Worm (Caenorhabditis elegans): ENCODE measurements around the gene nsy-7.

The nsy-7 gene

DNA sequence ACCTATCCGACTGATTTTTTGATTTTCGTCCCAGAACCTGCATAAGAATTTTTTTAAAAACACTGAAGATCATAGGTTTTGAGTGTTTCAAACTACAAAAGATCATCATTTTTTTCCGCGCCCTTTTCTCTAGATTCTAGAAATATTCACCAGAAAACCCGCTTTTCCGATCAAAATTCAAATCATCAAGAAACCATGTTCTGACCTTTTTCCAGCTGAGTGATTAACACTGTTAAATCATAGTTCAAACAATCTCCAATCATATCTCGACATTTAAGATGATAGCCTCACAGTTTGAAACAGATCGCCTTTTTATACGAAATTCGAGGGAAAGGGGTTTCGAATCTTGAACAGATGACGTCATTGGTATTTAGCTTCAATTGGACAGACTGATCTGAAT is 42.7 kb downstream of the nsy-7 start:
- TF ChIP-seq nhr-25 (tag; optimal IDR thresholded peaks at IDR 0.05), result no peak
- TF ChIP-seq egl-27 (tag; optimal IDR thresholded peaks at IDR 0.05), result no peak
- TF ChIP-seq fos-1 (tag; optimal IDR thresholded peaks at IDR 0.05), result peak; percentile 47

DNA sequence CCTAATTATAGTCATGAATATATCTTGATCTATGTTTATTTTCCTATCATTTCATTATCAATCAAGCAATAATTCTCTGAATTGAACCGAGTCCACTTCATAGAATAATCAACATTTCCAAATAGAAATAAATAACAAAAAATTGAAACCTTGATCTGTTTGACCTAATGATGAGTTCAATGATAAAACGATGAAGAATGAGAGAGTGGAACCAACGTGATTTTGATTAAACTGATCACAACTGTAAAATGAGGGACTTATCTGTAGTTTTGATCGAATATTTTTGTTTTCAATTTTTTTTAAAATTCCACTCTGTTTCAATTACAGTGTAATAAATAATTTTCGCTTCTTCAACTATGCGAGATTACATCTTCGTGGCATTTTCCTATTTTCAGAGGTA is 43.6 kb downstream of the nsy-7 start:
- TF ChIP-seq nhr-25 (tag; optimal IDR thresholded peaks at IDR 0.05), result peak; percentile 68
- no peak for TF ChIP-seq crh-2 (tag; optimal IDR thresholded peaks at IDR 0.05)
- no peak for TF ChIP-seq nhr-77 (tag; optimal IDR thresholded peaks at IDR 0.05)
- no peak for TF ChIP-seq mbf-1 (tag; optimal IDR thresholded peaks at IDR 0.05)
- TF ChIP-seq blmp-1 (tag; optimal IDR thresholded peaks at IDR 0.05; ENCODE audit: insufficient read depth), result peak; percentile 16
- TF ChIP-seq nhr-21 (tag; optimal IDR thresholded peaks at IDR 0.05), result peak; percentile 13
- TF ChIP-seq skn-1 (tag; optimal IDR thresholded peaks at IDR 0.05), result no peak
- TF ChIP-seq fos-1 (tag; optimal IDR thresholded peaks at IDR 0.05), result no peak
- TF ChIP-seq sma-9 (GFP tag; optimal IDR thresholded peaks at IDR 0.05), result peak; percentile 66
- no peak for TF ChIP-seq sma-9 (tag; optimal IDR thresholded peaks at IDR 0.05)

DNA sequence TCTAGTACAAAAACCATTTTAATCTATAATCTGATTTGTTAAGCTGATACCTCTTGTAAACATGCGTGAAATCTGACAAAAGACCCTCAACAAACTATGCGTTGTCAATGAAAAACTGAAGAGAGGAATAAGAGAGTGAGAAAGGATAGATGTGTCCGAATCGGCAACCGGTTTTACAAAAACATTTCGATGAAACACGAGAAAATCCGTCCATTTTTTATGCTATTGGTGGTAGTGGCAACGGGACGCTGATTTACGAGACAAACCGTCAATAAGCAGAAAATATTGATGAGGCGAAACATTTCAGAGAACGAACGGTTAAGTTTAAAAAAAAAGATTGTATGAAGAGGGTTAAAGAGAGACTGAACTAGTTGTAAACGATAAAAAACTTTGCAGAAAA is 44.4 kb downstream of the nsy-7 start:
- TF ChIP-seq nhr-12 (tag; optimal IDR thresholded peaks at IDR 0.05), result no peak
- TF ChIP-seq ceh-82 (tag; optimal IDR thresholded peaks at IDR 0.05), result no peak
- TF ChIP-seq blmp-1 (tag; optimal IDR thresholded peaks at IDR 0.05; ENCODE audit: insufficient read depth), result no peak
- TF ChIP-seq Y55F3AM.14 (GFP tag; optimal IDR thresholded peaks at IDR 0.05), result no peak
- TF ChIP-seq skn-1 (tag; optimal IDR thresholded peaks at IDR 0.05), result no peak
- TF ChIP-seq mab-5 (tag; optimal IDR thresholded peaks at IDR 0.05), result no peak
- TF ChIP-seq unc-39 (tag; optimal IDR thresholded peaks at IDR 0.05), result no peak
- no peak for TF ChIP-seq elt-3 (tag; optimal IDR thresholded peaks at IDR 0.05)
- no peak for TF ChIP-seq ama-1 (optimal IDR thresholded peaks at IDR 0.05)
- TF ChIP-seq nhr-129 (tag; optimal IDR thresholded peaks at IDR 0.05), result peak; percentile 10
- no peak for TF ChIP-seq unc-62 (GFP tag; optimal IDR thresholded peaks at IDR 0.05)
- no peak for TF ChIP-seq C34F6.9 (tag; optimal IDR thresholded peaks at IDR 0.05)
- TF ChIP-seq crh-2 (tag; optimal IDR thresholded peaks at IDR 0.05), result peak; percentile 26
- TF ChIP-seq fos-1 (tag; optimal IDR thresholded peaks at IDR 0.05), result peak; percentile 33
- TF ChIP-seq sma-9 (GFP tag; optimal IDR thresholded peaks at IDR 0.05), result peak; percentile 48
- no peak for TF ChIP-seq sma-9 (tag; optimal IDR thresholded peaks at IDR 0.05)
- no peak for TF ChIP-seq lin-11 (tag; optimal IDR thresholded peaks at IDR 0.05)
- TF ChIP-seq mbf-1 (tag; optimal IDR thresholded peaks at IDR 0.05), result no peak
- no peak for TF ChIP-seq ZK546.5 (tag; optimal IDR thresholded peaks at IDR 0.05)
- TF ChIP-seq ceh-16 (tag; optimal IDR thresholded peaks at IDR 0.05), result no peak
- TF ChIP-seq dmd-4 (tag; optimal IDR thresholded peaks at IDR 0.05), result no peak
- TF ChIP-seq unc-55 (GFP tag; optimal IDR thresholded peaks at IDR 0.05), result no peak
- no peak for TF ChIP-seq ztf-11 (tag; optimal IDR thresholded peaks at IDR 0.05)
- no peak for TF ChIP-seq lin-39 (tag; optimal IDR thresholded peaks at IDR 0.05)
- TF ChIP-seq nhr-23 (tag; optimal IDR thresholded peaks at IDR 0.05), result no peak
- no peak for TF ChIP-seq alr-1 (tag; optimal IDR thresholded peaks at IDR 0.05)
- no peak for TF ChIP-seq nhr-10 (tag; optimal IDR thresholded peaks at IDR 0.05)
- no peak for TF ChIP-seq elt-1 (tag; optimal IDR thresholded peaks at IDR 0.05)
- peak; percentile 10 for TF ChIP-seq F13H6.1 (tag; optimal IDR thresholded peaks at IDR 0.05)
- no peak for TF ChIP-seq egl-27 (tag; optimal IDR thresholded peaks at IDR 0.05)
- peak; percentile 81 for TF ChIP-seq nhr-25 (tag; optimal IDR thresholded peaks at IDR 0.05)
- TF ChIP-seq gmeb-1 (tag; optimal IDR thresholded peaks at IDR 0.05), result no peak
- TF ChIP-seq mdl-1 (tag; optimal IDR thresholded peaks at IDR 0.05), result no peak
- TF ChIP-seq R02D3.7 (tag; optimal IDR thresholded peaks at IDR 0.05), result no peak
- no peak for TF ChIP-seq ztf-1 (GFP tag; conservative IDR thresholded peaks at IDR 0.05)
- TF ChIP-seq lsy-2 (tag; optimal IDR thresholded peaks at IDR 0.05), result no peak
- TF ChIP-seq snpc-4 (tag; optimal IDR thresholded peaks at IDR 0.05), result no peak
- no peak for TF ChIP-seq nhr-237 (tag; optimal IDR thresholded peaks at IDR 0.05)
- no peak for TF ChIP-seq nhr-11 (tag; optimal IDR thresholded peaks at IDR 0.05)
- peak; percentile 46 for TF ChIP-seq nhr-21 (tag; optimal IDR thresholded peaks at IDR 0.05)
- no peak for TF ChIP-seq zag-1 (tag; optimal IDR thresholded peaks at IDR 0.05)
- no peak for TF ChIP-seq peb-1 (tag; optimal IDR thresholded peaks at IDR 0.05)
- TF ChIP-seq sma-3 (GFP tag; optimal IDR thresholded peaks at IDR 0.05), result peak; percentile 31
- TF ChIP-seq nhr-6 (tag; optimal IDR thresholded peaks at IDR 0.05), result peak; percentile 16
- TF ChIP-seq lin-13 (GFP tag; optimal IDR thresholded peaks at IDR 0.05), result no peak
- no peak for TF ChIP-seq ztf-4 (tag; optimal IDR thresholded peaks at IDR 0.05)
- TF ChIP-seq aly-2 (tag; optimal IDR thresholded peaks at IDR 0.05), result no peak
- no peak for TF ChIP-seq sem-4 (tag; optimal IDR thresholded peaks at IDR 0.05)
- no peak for TF ChIP-seq nhr-77 (tag; optimal IDR thresholded peaks at IDR 0.05)
